Worm (Caenorhabditis elegans) whole organism, L1 larva: Measurements from ENCODE around the gene insc-1.

Experiments
- lir-3 ChIP-seq: sonication (generic microtip); optimal IDR thresholded peaks from 2 replicates; lab custom pipeline; 2016; ENCODE audit warnings: mild to moderate bottlenecking, missing genetic modification characterization, moderate library complexity, missing compliant biosample characterization; ENCODE audit not compliant: poor library complexity
- pqm-1 ChIP-seq: sonication (generic microtip); optimal IDR thresholded peaks from 3 replicates; lab custom pipeline; 2017; ENCODE audit warnings: missing biosample characterization, missing genetic modification characterization
- sptf-1 ChIP-seq: fragments of 150-350 bp; optimal IDR thresholded peaks from 2 replicates; lab custom pipeline; 2014; ENCODE audit warnings: missing biosample characterization, missing genetic modification characterization

DNA sequence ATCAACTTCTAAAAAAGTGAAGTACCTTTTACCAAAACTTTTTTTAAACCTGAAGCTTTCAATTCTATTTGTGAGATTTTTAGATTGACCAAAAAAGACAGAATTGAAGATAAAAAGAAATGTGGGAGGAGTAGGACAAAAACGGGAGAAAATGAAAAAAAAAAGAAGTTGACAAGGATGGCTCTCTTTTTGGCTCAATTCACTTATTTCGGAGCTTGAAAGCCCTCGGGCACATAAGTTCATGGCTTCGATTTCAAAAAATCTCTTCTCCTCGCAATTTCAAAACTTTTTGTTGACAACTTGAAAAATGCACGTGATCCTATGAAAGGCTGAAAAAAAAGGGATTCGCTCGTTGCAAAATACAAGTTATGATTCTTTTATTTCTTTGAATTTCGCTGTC lies 32.5 kb upstream of the insc-1 start:
- TF ChIP-seq lir-3 (tag; lab: Kevin White, UChicago) (no peak), sptf-1 (tag; lab: Kevin White, UChicago) (no peak), pqm-1 (tag; lab: Kevin White, UChicago) (no peak)
